Worm (Caenorhabditis elegans): ENCODE results near the gene C36C5.4.

DNA sequence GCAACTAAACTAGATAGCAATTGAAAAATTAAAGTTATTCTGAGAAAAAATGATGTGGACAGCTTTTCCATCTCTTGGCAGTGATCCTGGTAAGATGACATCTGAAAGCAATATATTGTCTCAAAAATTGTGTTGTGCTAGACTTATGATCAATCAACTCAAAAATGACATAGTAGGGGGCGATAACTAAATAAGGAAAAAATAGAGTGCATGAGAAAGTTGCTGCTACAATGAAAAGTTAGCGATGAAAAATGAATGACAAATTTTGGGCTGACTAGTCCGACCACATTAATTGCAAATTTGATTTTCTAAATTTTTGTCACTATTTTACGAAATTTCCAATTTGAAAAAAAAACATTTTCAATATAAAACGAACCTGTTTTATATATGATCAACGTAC, 25.2 kb upstream of the C36C5.4 start, which contains the start of gene srab-9:
- TF ChIP-seq tra-4 (tag; optimal IDR thresholded peaks at IDR 0.05) (no peak), ama-1 (optimal IDR thresholded peaks at IDR 0.05) (no peak), hmbx-1 (tag; optimal IDR thresholded peaks at IDR 0.05) (no peak), F13C5.2 (tag; optimal IDR thresholded peaks at IDR 0.05) (no peak), flt-1 (GFP tag; IDR thresholded peaks at IDR 0.05) (no peak), sea-1 (GFP tag; conservative IDR thresholded peaks at IDR 0.05) (no peak), aly-1 (tag; optimal IDR thresholded peaks at IDR 0.05) (no peak), tbx-37 (GFP tag; conservative IDR thresholded peaks at IDR 0.05) (no peak), pes-1 (GFP tag; IDR thresholded peaks at IDR 0.05) (no peak), ceh-36 (tag; optimal IDR thresholded peaks at IDR 0.05) (no peak), ceh-13 (GFP tag; optimal IDR thresholded peaks at IDR 0.05) (no peak), scrt-1 (GFP tag; IDR thresholded peaks at IDR 0.05) (no peak), hmg-4 (GFP tag; optimal IDR thresholded peaks at IDR 0.05) (no peak), ets-7 (tag; optimal IDR thresholded peaks at IDR 0.05) (no peak)

Measured in whole organism, early embryonic.